Fruit fly (Drosophila melanogaster) whole organism, embryonic: ENCODE data around the gene CG42727.

Experiments
- Aef1 ChIP-seq: fragments of 200-800 bp; sonication (Bioruptor generic); IDR thresholded peaks from 3 replicates; pipeline ENCODE4 v1.3.6; 2022; ENCODE audit warnings: missing biosample characterization, missing genetic modification characterization
- BEAF-32 ChIP-seq: fragments of 200-800 bp; sonication (Bioruptor generic); optimal IDR thresholded peaks from 3 replicates; lab custom pipeline; 2017; ENCODE audit warnings: missing biosample characterization, missing genetic modification characterization, mild to moderate bottlenecking, moderate library complexity, missing genetic modification reagents
- CG10979 ChIP-seq: fragments of 200-800 bp; sonication (Bioruptor generic); optimal IDR thresholded peaks from 2 replicates; lab custom pipeline; 2018; ENCODE audit warnings: missing biosample characterization, mild to moderate bottlenecking, missing genetic modification characterization, moderate library complexity
- CG11504 ChIP-seq: fragments of 200-800 bp; sonication (Bioruptor generic); optimal IDR thresholded peaks from 3 replicates; lab custom pipeline; 2019; ENCODE audit warnings: missing biosample characterization, mild to moderate bottlenecking, missing genetic modification characterization, moderate library complexity
- CG12744 ChIP-seq: fragments of 200-800 bp; sonication (Bioruptor generic); optimal IDR thresholded peaks from 2 replicates; lab custom pipeline; 2016; ENCODE audit warnings: missing biosample characterization, missing genetic modification characterization
- CG13624 ChIP-seq: fragments of 200-800 bp; sonication (Bioruptor generic); optimal IDR thresholded peaks from 2 replicates; lab custom pipeline; 2016; ENCODE audit warnings: missing biosample characterization, missing genetic modification characterization
- CG14441 ChIP-seq: fragments of 200-800 bp; sonication (Bioruptor generic); IDR thresholded peaks from 2 replicates; pipeline ENCODE4 v1.3.6; 2022; ENCODE audit warnings: missing biosample characterization, missing genetic modification characterization
- CG14860 ChIP-seq: fragments of 200-800 bp; sonication (Bioruptor generic); IDR thresholded peaks from 3 replicates; pipeline ENCODE4 v1.3.6; 2022; ENCODE audit warnings: missing biosample characterization, missing genetic modification characterization; ENCODE audit not compliant: partially characterized antibody
- CG1603 ChIP-seq: fragments of 200-800 bp; sonication (Bioruptor generic); optimal IDR thresholded peaks from 2 replicates; lab custom pipeline; 2019; ENCODE audit warnings: missing biosample characterization, mild to moderate bottlenecking, missing genetic modification characterization, moderate library complexity
- CG17568 ChIP-seq: fragments of 200-800 bp; sonication (Bioruptor generic); optimal IDR thresholded peaks from 2 replicates; lab custom pipeline; 2018; ENCODE audit warnings: missing biosample characterization, mild to moderate bottlenecking, missing genetic modification characterization, moderate library complexity
- CG3065 ChIP-seq: fragments of 200-800 bp; sonication (Bioruptor generic); optimal IDR thresholded peaks from 2 replicates; lab custom pipeline; 2016; ENCODE audit warnings: missing biosample characterization, missing genetic modification characterization
- CG4404 ChIP-seq: fragments of 200-800 bp; sonication (Bioruptor generic); IDR thresholded peaks from 2 replicates; pipeline ENCODE4 v1.3.6; 2022; ENCODE audit warnings: missing biosample characterization, missing genetic modification characterization
- CG7987 ChIP-seq: fragments of 200-800 bp; sonication (Bioruptor generic); optimal IDR thresholded peaks from 2 replicates; lab custom pipeline; 2018; ENCODE audit warnings: missing biosample characterization, mild to moderate bottlenecking, missing genetic modification characterization, moderate library complexity
- CG9797 ChIP-seq: fragments of 200-800 bp; sonication (Bioruptor generic); optimal IDR thresholded peaks from 3 replicates; lab custom pipeline; 2018; ENCODE audit warnings: missing biosample characterization, mild to moderate bottlenecking, missing genetic modification characterization
- CG9817 ChIP-seq: fragments of 200-800 bp; sonication (Bioruptor generic); optimal IDR thresholded peaks from 2 replicates; lab custom pipeline; 2018; ENCODE audit warnings: missing biosample characterization, mild to moderate bottlenecking, missing genetic modification characterization, moderate library complexity
- Camta ChIP-seq: fragments of 200-800 bp; sonication (Bioruptor generic); optimal IDR thresholded peaks from 2 replicates; lab custom pipeline; 2016; ENCODE audit warnings: missing biosample characterization, missing genetic modification characterization
- CoRest ChIP-seq: fragments of 200-800 bp; sonication (Bioruptor generic); optimal IDR thresholded peaks from 3 replicates; lab custom pipeline; 2018; ENCODE audit warnings: missing biosample characterization, mild to moderate bottlenecking, missing genetic modification characterization, moderate library complexity
- Dad ChIP-seq: fragments of 200-800 bp; sonication (Bioruptor generic); optimal IDR thresholded peaks from 3 replicates; lab custom pipeline; 2016; ENCODE audit warnings: missing biosample characterization, missing genetic modification characterization
- Deaf1 ChIP-seq: fragments of 200-800 bp; optimal IDR thresholded peaks from 3 replicates; lab custom pipeline; 2019; ENCODE audit warnings: missing biosample characterization, mild to moderate bottlenecking, missing genetic modification characterization, moderate library complexity
- Dll ChIP-seq: fragments of 200-800 bp; sonication (Bioruptor generic); IDR thresholded peaks from 4 replicates; pipeline ENCODE4 v1.3.6; 2022; ENCODE audit warnings: missing biosample characterization, missing genetic modification characterization; ENCODE audit not compliant: partially characterized antibody
- E2f1 ChIP-seq: fragments of 200-800 bp; sonication (Bioruptor generic); IDR thresholded peaks from 2 replicates; pipeline ENCODE4 v1.3.6; 2022; ENCODE audit warnings: missing biosample characterization, missing genetic modification characterization
- Fer1 ChIP-seq: fragments of 200-800 bp; sonication (Bioruptor generic); optimal IDR thresholded peaks from 2 replicates; lab custom pipeline; 2017; ENCODE audit warnings: missing biosample characterization, mild to moderate bottlenecking, missing genetic modification characterization
- Gug ChIP-seq: fragments of 200-800 bp; sonication (Bioruptor generic); IDR thresholded peaks from 4 replicates; pipeline ENCODE4 v1.3.6; 2022; ENCODE audit warnings: missing biosample characterization, missing genetic modification characterization
- MBD-R2 ChIP-seq: fragments of 200-800 bp; sonication (Bioruptor generic); IDR thresholded peaks from 2 replicates; pipeline ENCODE4 v1.3.6; 2022; ENCODE audit warnings: missing biosample characterization, missing genetic modification characterization
- Max ChIP-seq: fragments of 200-800 bp; sonication (Bioruptor generic); optimal IDR thresholded peaks from 2 replicates; lab custom pipeline; 2016; ENCODE audit warnings: missing biosample characterization, mild to moderate bottlenecking, missing genetic modification characterization
- Myb ChIP-seq: fragments of 200-800 bp; sonication (Bioruptor generic); optimal IDR thresholded peaks from 2 replicates; lab custom pipeline; 2016; ENCODE audit warnings: missing biosample characterization, missing genetic modification characterization
- NC2α ChIP-seq: fragments of 200-800 bp; sonication (Bioruptor generic); optimal IDR thresholded peaks from 2 replicates; lab custom pipeline; 2016; ENCODE audit warnings: missing biosample characterization, missing genetic modification characterization
- Nf-YC ChIP-seq: fragments of 200-800 bp; optimal IDR thresholded peaks from 3 replicates; lab custom pipeline; 2019; ENCODE audit warnings: missing biosample characterization, mild to moderate bottlenecking, missing genetic modification characterization, moderate library complexity
- PHDP ChIP-seq: fragments of 200-800 bp; sonication (Bioruptor generic); optimal IDR thresholded peaks from 3 replicates; lab custom pipeline; 2018; ENCODE audit warnings: missing biosample characterization, mild to moderate bottlenecking, missing genetic modification characterization, moderate library complexity
- Pdp1 ChIP-seq, 2 experiments: fragments of 200-800 bp; sonication (Bioruptor generic); optimal IDR thresholded peaks; 3 replicates each; lab custom pipeline; 2016; ENCODE audit warnings: missing biosample characterization in 2 of 2, missing genetic modification characterization in 2 of 2, mild to moderate bottlenecking in 1 of 2, moderate library complexity in 1 of 2
- Ravus ChIP-seq: fragments of 200-800 bp; sonication (Bioruptor generic); IDR thresholded peaks from 2 replicates; pipeline ENCODE4 v1.3.6; 2022; ENCODE audit warnings: missing biosample characterization, missing genetic modification characterization
- Rfx ChIP-seq: fragments of 200-800 bp; sonication (Bioruptor generic); IDR thresholded peaks from 2 replicates; pipeline ENCODE4 v1.3.6; 2022; ENCODE audit warnings: missing biosample characterization, missing genetic modification characterization
- Sry-β ChIP-seq: fragments of 200-800 bp; sonication (Bioruptor generic); optimal IDR thresholded peaks from 2 replicates; lab custom pipeline; 2018; ENCODE audit warnings: missing biosample characterization, mild to moderate bottlenecking, missing genetic modification characterization, moderate library complexity
- ap ChIP-seq: fragments of 200-800 bp; sonication (Bioruptor generic); IDR thresholded peaks from 2 replicates; pipeline ENCODE4 v1.3.6; 2022; ENCODE audit warnings: missing biosample characterization, missing genetic modification characterization
- ara ChIP-seq: fragments of 200-800 bp; sonication (Bioruptor generic); IDR thresholded peaks from 2 replicates; pipeline ENCODE4 v1.3.6; 2022; ENCODE audit warnings: missing biosample characterization, missing genetic modification characterization
- bab2 ChIP-seq: fragments of 200-800 bp; sonication (Bioruptor generic); optimal IDR thresholded peaks from 2 replicates; lab custom pipeline; 2016; ENCODE audit warnings: missing biosample characterization, missing genetic modification characterization
- da ChIP-seq: fragments of 200-800 bp; sonication (Bioruptor generic); optimal IDR thresholded peaks from 2 replicates; lab custom pipeline; 2016; ENCODE audit warnings: missing biosample characterization, missing genetic modification characterization
- en ChIP-seq: fragments of 200-800 bp; sonication (Bioruptor generic); optimal IDR thresholded peaks from 2 replicates; lab custom pipeline; 2016; ENCODE audit warnings: missing biosample characterization, missing genetic modification characterization
- gsb ChIP-seq: fragments of 200-800 bp; sonication (Bioruptor generic); IDR thresholded peaks from 2 replicates; pipeline ENCODE4 v1.3.6; 2022; ENCODE audit warnings: missing biosample characterization, missing genetic modification characterization
- hbn ChIP-seq: fragments of 200-800 bp; sonication (Bioruptor generic); IDR thresholded peaks from 2 replicates; pipeline ENCODE4 v1.3.6; 2022; ENCODE audit warnings: missing biosample characterization, missing genetic modification characterization; ENCODE audit not compliant: partially characterized antibody
- kah ChIP-seq: fragments of 200-800 bp; sonication (Bioruptor generic); optimal IDR thresholded peaks from 2 replicates; lab custom pipeline; 2018; ENCODE audit warnings: missing biosample characterization, mild to moderate bottlenecking, missing genetic modification characterization
- nerfin-1 ChIP-seq: fragments of 200-800 bp; sonication (Bioruptor generic); optimal IDR thresholded peaks from 3 replicates; lab custom pipeline; 2019; ENCODE audit warnings: missing biosample characterization, mild to moderate bottlenecking, missing genetic modification characterization, moderate library complexity
- nerfin-2 ChIP-seq: fragments of 200-800 bp; sonication (Bioruptor generic); IDR thresholded peaks from 2 replicates; pipeline ENCODE4 v1.3.6; 2022; ENCODE audit warnings: missing biosample characterization, missing genetic modification characterization; ENCODE audit not compliant: partially characterized antibody
- nmo ChIP-seq: fragments of 200-800 bp; sonication (Bioruptor generic); optimal IDR thresholded peaks from 2 replicates; lab custom pipeline; 2018; ENCODE audit warnings: missing biosample characterization, mild to moderate bottlenecking, missing genetic modification characterization, moderate library complexity
- org-1 ChIP-seq: fragments of 200-800 bp; sonication (Bioruptor generic); optimal IDR thresholded peaks from 2 replicates; lab custom pipeline; 2017; ENCODE audit warnings: missing biosample characterization, missing genetic modification characterization
- phol ChIP-seq: fragments of 200-800 bp; sonication (Bioruptor generic); optimal IDR thresholded peaks from 3 replicates; lab custom pipeline; 2018; ENCODE audit warnings: missing biosample characterization, mild to moderate bottlenecking, missing genetic modification characterization, moderate library complexity
- scrt ChIP-seq: fragments of 200-800 bp; sonication (Bioruptor generic); optimal IDR thresholded peaks from 2 replicates; lab custom pipeline; 2018; ENCODE audit warnings: missing biosample characterization, mild to moderate bottlenecking, missing genetic modification characterization, moderate library complexity
- tup ChIP-seq: fragments of 200-800 bp; sonication (Bioruptor generic); optimal IDR thresholded peaks from 2 replicates; lab custom pipeline; 2016; ENCODE audit warnings: missing biosample characterization, mild to moderate bottlenecking, missing genetic modification characterization, moderate library complexity

CG42727 gene

dm6 chr3R:15356645-15357431 lies 9.0 kb downstream of the CG42727 start, which contains the start of the genes Atg4b and Hibch (continued):
- TF ChIP-seq Fer1 (GFP tag; lab: Kevin White, UChicago) (peak; percentile 90), Dll (GFP tag; lab: Robert Waterston, UW) (no peak), Max (GFP tag; lab: Kevin White, UChicago) (peak; percentile 89), Camta (GFP tag; lab: Kevin White, UChicago) (no peak), Deaf1 (no peak), ara (GFP tag; lab: Robert Waterston, UW) (peak; percentile 71; the same call in 1 of the 2 replicates), Rfx (peak; percentile 89), Gug (GFP tag; lab: Robert Waterston, UW) (peak; percentile 81), CG3065 (GFP tag; lab: Kevin White, UChicago) (peak; percentile 53), CG7987 (GFP tag; lab: Kevin White, UChicago) (peak; percentile 55), CoRest (tag; lab: Kevin White, UChicago) (peak; percentile 93), da (GFP tag; lab: Kevin White, UChicago) (no peak), CG14860 (GFP tag; lab: Robert Waterston, UW) (no peak), PHDP (tag; lab: Kevin White, UChicago) (peak; percentile 82), gsb (GFP tag; lab: Robert Waterston, UW) (no peak; the same call in 1 of the 2 replicates), Myb (GFP tag; lab: Kevin White, UChicago) (peak; percentile 15)

dm6 chr3R:15361490-15361889 lies 13.6 kb downstream of the CG42727 start, which contains the start of the genes Cog2 and Trax:
Cog2 (minus strand) TSS chr3R:15361657.
Trax (plus strand) TSS chr3R:15361692.
- peak; percentile 5 for TF ChIP-seq CG9797 (GFP tag; lab: Kevin White, UChicago)
- TF ChIP-seq Nf-YC (tag; lab: Kevin White, UChicago) = no peak
- no peak for TF ChIP-seq CG14441 (GFP tag; lab: Robert Waterston, UW)
- TF ChIP-seq phol (tag; lab: Kevin White, UChicago) = peak; percentile 6
- TF ChIP-seq Dad (GFP tag; lab: Kevin White, UChicago) = no peak
- TF ChIP-seq CG12744 = no peak
- TF ChIP-seq ap (GFP tag; lab: Robert Waterston, UW) = no peak
- no peak for TF ChIP-seq Pdp1 (GFP tag; optimal IDR thresholded peaks at IDR 0.05; lab: Kevin White, UChicago)
- TF ChIP-seq nmo = no peak
- no peak for TF ChIP-seq kah (GFP tag; lab: Kevin White, UChicago)
- TF ChIP-seq CG9817 (tag; lab: Kevin White, UChicago) = no peak
- TF ChIP-seq CG4404 (GFP tag; lab: Robert Waterston, UW) = no peak
- peak; percentile 83 for TF ChIP-seq hbn
- no peak for TF ChIP-seq Sry-β
- no peak for TF ChIP-seq E2f1
- TF ChIP-seq nerfin-1 (tag; lab: Kevin White, UChicago) = no peak
- peak; percentile 73 for TF ChIP-seq BEAF-32 (GFP tag; lab: Kevin White, UChicago)
- TF ChIP-seq CG1603 (tag; lab: Kevin White, UChicago) = peak; percentile 7
- TF ChIP-seq Dll (GFP tag; lab: Robert Waterston, UW) = peak; percentile 94
- peak; percentile 82 for TF ChIP-seq MBD-R2 (GFP tag; lab: Robert Waterston, UW)
- TF ChIP-seq Aef1 (GFP tag; lab: Robert Waterston, UW) = no peak
- no peak for TF ChIP-seq tup (GFP tag; lab: Kevin White, UChicago)
- no peak for TF ChIP-seq CG17568
- TF ChIP-seq bab2 (GFP tag; lab: Kevin White, UChicago) = no peak
- TF ChIP-seq Ravus (GFP tag; lab: Robert Waterston, UW) = no peak
- TF ChIP-seq org-1 (GFP tag; lab: Kevin White, UChicago) = no peak
- TF ChIP-seq NC2α (GFP tag; lab: Kevin White, UChicago) = no peak
- TF ChIP-seq scrt (GFP tag; lab: Kevin White, UChicago) = no peak
- TF ChIP-seq en (GFP tag; lab: Kevin White, UChicago) = no peak
- TF ChIP-seq nerfin-2 = peak; percentile 53; the same call in 1 of the 2 replicates
- no peak for TF ChIP-seq CG11504
- TF ChIP-seq CG10979 (tag; lab: Kevin White, UChicago) = no peak
- no peak for TF ChIP-seq CG13624 (GFP tag; lab: Kevin White, UChicago)
